Worm (Caenorhabditis elegans) whole organism, midembryonic: ENCODE measurements around the gene srbc-57.

Experiments
- T22C8.4 ChIP-seq: fragments of 200-800 bp; sonication (Bioruptor generic); IDR thresholded peaks from 2 replicates; pipeline ENCODE4 v1.3.6; 2022; ENCODE audit warnings: missing genetic modification characterization, missing compliant biosample characterization
- cog-1 ChIP-seq: sonication (generic microtip); optimal IDR thresholded peaks from 2 replicates; lab custom pipeline; 2016; ENCODE audit warnings: missing genetic modification characterization, missing compliant biosample characterization
- flt-1 ChIP-seq: fragments of 200-800 bp; sonication (Bioruptor generic); IDR thresholded peaks from 2 replicates; pipeline ENCODE4 v1.3.6; 2022; ENCODE audit warnings: missing genetic modification characterization, missing compliant biosample characterization
- klf-2 ChIP-seq: fragments of 200-800 bp; sonication (Bioruptor generic); conservative IDR thresholded peaks from 2 replicates; pipeline ENCODE4 v1.3.6; 2022; ENCODE audit warnings: missing genetic modification reagents, missing genetic modification characterization, missing compliant biosample characterization
- med-1 ChIP-seq: sonication (generic microtip); optimal IDR thresholded peaks from 2 replicates; lab custom pipeline; 2017; ENCODE audit warnings: missing genetic modification characterization, mild to moderate bottlenecking, missing compliant biosample characterization, antibody characterized with exemption, missing genetic modification reagents; ENCODE audit not compliant: insufficient read depth
- ref-1 ChIP-seq: fragments of 200-800 bp; sonication (Bioruptor generic); conservative IDR thresholded peaks from 2 replicates; pipeline ENCODE4 v1.3.6; 2022; ENCODE audit warnings: missing genetic modification reagents, missing genetic modification characterization, missing compliant biosample characterization
- tab-1 ChIP-seq: fragments of 200-800 bp; sonication (Bioruptor generic); IDR thresholded peaks from 2 replicates; pipeline ENCODE4 v1.3.6; 2022; ENCODE audit warnings: missing genetic modification characterization, missing compliant biosample characterization
- ztf-23 ChIP-seq: fragments of 200-800 bp; sonication (Bioruptor generic); IDR thresholded peaks from 2 replicates; pipeline ENCODE4 v1.3.6; 2022; ENCODE audit warnings: missing genetic modification reagents, missing genetic modification characterization, missing compliant biosample characterization
- ztf-29 ChIP-seq: fragments of 200-800 bp; sonication (Bioruptor generic); IDR thresholded peaks from 2 replicates; pipeline ENCODE4 v1.3.6; 2022; ENCODE audit warnings: missing genetic modification reagents, missing genetic modification characterization, missing compliant biosample characterization

Gene srbc-57

ce11 chrV:468460-468859 lies at the start of gene srbc-57:
TSS of gene srbc-57 (minus strand) at chrV:468560.
- TF ChIP-seq cog-1 (no peak), flt-1 (GFP tag; lab: Robert Waterston, UW) (no peak), tab-1 (no peak), ztf-23 (GFP tag; lab: Robert Waterston, UW) (no peak), ztf-29 (GFP tag; lab: Robert Waterston, UW) (no peak), med-1 (no peak), klf-2 (GFP tag; lab: Robert Waterston, UW) (no peak), T22C8.4 (GFP tag; lab: Robert Waterston, UW) (no peak), ref-1 (GFP tag; lab: Robert Waterston, UW) (no peak)

ce11 chrV:512420-512819 lies 44.1 kb upstream of the srbc-57 start, which contains the start of gene srh-37:
TSS of gene srh-37 (minus strand) at chrV:512520.
- no peak for TF ChIP-seq med-1
- TF ChIP-seq klf-2 (GFP tag; lab: Robert Waterston, UW), result no peak
- no peak for TF ChIP-seq tab-1
- TF ChIP-seq ref-1 (GFP tag; lab: Robert Waterston, UW), result no peak
- no peak for TF ChIP-seq ztf-29 (GFP tag; lab: Robert Waterston, UW)
- no peak for TF ChIP-seq ztf-23 (GFP tag; lab: Robert Waterston, UW)
- TF ChIP-seq flt-1 (GFP tag; lab: Robert Waterston, UW), result no peak
- no peak for TF ChIP-seq cog-1
- no peak for TF ChIP-seq T22C8.4 (GFP tag; lab: Robert Waterston, UW)

ce11 chrV:505191-505590 lies 36.8 kb upstream of the srbc-57 start, which contains the start of gene srlf-19:
TSS of gene srlf-19 (plus strand) at chrV:505491.
- no peak for TF ChIP-seq flt-1 (GFP tag; lab: Robert Waterston, UW)
- TF ChIP-seq klf-2 (GFP tag; lab: Robert Waterston, UW), result no peak
- TF ChIP-seq T22C8.4 (GFP tag; lab: Robert Waterston, UW), result no peak
- TF ChIP-seq tab-1, result no peak
- TF ChIP-seq med-1, result no peak
- TF ChIP-seq ztf-29 (GFP tag; lab: Robert Waterston, UW), result no peak
- TF ChIP-seq ref-1 (GFP tag; lab: Robert Waterston, UW), result no peak
- TF ChIP-seq cog-1, result no peak
- no peak for TF ChIP-seq ztf-23 (GFP tag; lab: Robert Waterston, UW)

- no peak for TF ChIP-seq ref-1 (GFP tag; lab: Robert Waterston, UW)
- no peak for TF ChIP-seq ztf-23 (GFP tag; lab: Robert Waterston, UW)
- TF ChIP-seq T22C8.4 (GFP tag; lab: Robert Waterston, UW), result no peak
- no peak for TF ChIP-seq tab-1
- TF ChIP-seq cog-1, result no peak
- no peak for TF ChIP-seq klf-2 (GFP tag; lab: Robert Waterston, UW)
- TF ChIP-seq med-1, result no peak
- no peak for TF ChIP-seq flt-1 (GFP tag; lab: Robert Waterston, UW)
- no peak for TF ChIP-seq ztf-29 (GFP tag; lab: Robert Waterston, UW)
Observed at ce11 chrV:503728-504127, 35.4 kb upstream of the srbc-57 start, which contains the start of gene srlf-35. TSS of gene srlf-35 (plus strand) at chrV:504028.

- TF ChIP-seq klf-2 (GFP tag; lab: Robert Waterston, UW) (no peak), T22C8.4 (GFP tag; lab: Robert Waterston, UW) (no peak), med-1 (no peak), ztf-29 (GFP tag; lab: Robert Waterston, UW) (no peak), ref-1 (GFP tag; lab: Robert Waterston, UW) (no peak), cog-1 (no peak), ztf-23 (GFP tag; lab: Robert Waterston, UW) (no peak), tab-1 (no peak), flt-1 (GFP tag; lab: Robert Waterston, UW) (no peak)
Observed at ce11 chrV:502803-503273, 34.5 kb upstream of the srbc-57 start, which contains the start of gene T01G6.10. TSS of gene T01G6.10 (minus strand) at chrV:503223.

ce11 chrV:501230-501629 lies 32.9 kb upstream of the srbc-57 start, which contains the start of gene str-256:
TSS of gene str-256 (minus strand) at chrV:501330.
- TF ChIP-seq ztf-29 (GFP tag; lab: Robert Waterston, UW), result no peak

ce11 chrV:500535-500934 lies 32.2 kb upstream of the srbc-57 start:
- TF ChIP-seq ref-1 (GFP tag; lab: Robert Waterston, UW) (no peak), klf-2 (GFP tag; lab: Robert Waterston, UW) (no peak), ztf-23 (GFP tag; lab: Robert Waterston, UW) (no peak), flt-1 (GFP tag; lab: Robert Waterston, UW) (no peak), med-1 (no peak), ztf-29 (GFP tag; lab: Robert Waterston, UW) (no peak), T22C8.4 (GFP tag; lab: Robert Waterston, UW) (no peak), cog-1 (no peak), tab-1 (no peak)

- TF ChIP-seq med-1 (no peak), ztf-29 (GFP tag; lab: Robert Waterston, UW) (no peak), tab-1 (no peak), cog-1 (no peak), flt-1 (GFP tag; lab: Robert Waterston, UW) (no peak), ztf-23 (GFP tag; lab: Robert Waterston, UW) (no peak), T22C8.4 (GFP tag; lab: Robert Waterston, UW) (no peak), klf-2 (GFP tag; lab: Robert Waterston, UW) (no peak), ref-1 (GFP tag; lab: Robert Waterston, UW) (no peak)
Observed at ce11 chrV:497399-497798, 29.0 kb upstream of the srbc-57 start, which contains the start of gene T01G6.1. TSS of gene T01G6.1 (plus strand) at chrV:497699.

ce11 chrV:494284-494683 lies 25.9 kb upstream of the srbc-57 start, which contains the start of gene nhr-131:
TSS of gene nhr-131 (plus strand) at chrV:494370.
- TF ChIP-seq ztf-23 (GFP tag; lab: Robert Waterston, UW) (no peak), med-1 (no peak), ztf-29 (GFP tag; lab: Robert Waterston, UW) (no peak), klf-2 (GFP tag; lab: Robert Waterston, UW) (no peak), ref-1 (GFP tag; lab: Robert Waterston, UW) (no peak), T22C8.4 (GFP tag; lab: Robert Waterston, UW) (0 out of 2 replicates have a peak, but pooled peaks have one; percentile 29)

ce11 chrV:491432-491831 lies 23.1 kb upstream of the srbc-57 start, which contains the start of gene str-196:
TSS of gene str-196 (plus strand) at chrV:491732.
- TF ChIP-seq T22C8.4 (GFP tag; lab: Robert Waterston, UW) (no peak), ref-1 (GFP tag; lab: Robert Waterston, UW) (no peak), flt-1 (GFP tag; lab: Robert Waterston, UW) (no peak), ztf-29 (GFP tag; lab: Robert Waterston, UW) (no peak), klf-2 (GFP tag; lab: Robert Waterston, UW) (no peak), ztf-23 (GFP tag; lab: Robert Waterston, UW) (no peak), cog-1 (no peak), tab-1 (no peak)
